Worm (Caenorhabditis elegans) whole organism, L3 larva: ENCODE measurements around the gene che-2.

Experiments used
- ZK546.5 ChIP-seq: sonication (generic microtip); optimal IDR thresholded peaks from 2 replicates; lab custom pipeline; 2017; ENCODE audit warnings: missing biosample characterization, missing genetic modification characterization
- aly-2 ChIP-seq: fragments of 150-350 bp; optimal IDR thresholded peaks from 2 replicates; lab custom pipeline; 2014; ENCODE audit warnings: missing biosample characterization, missing genetic modification characterization
- ama-1 ChIP-seq: fragments of 150-350 bp; optimal IDR thresholded peaks from 2 replicates; lab custom pipeline; 2018
- ceh-16 ChIP-seq: sonication (generic microtip); optimal IDR thresholded peaks from 2 replicates; lab custom pipeline; 2017; ENCODE audit warnings: missing biosample characterization, missing genetic modification characterization
- ceh-28 ChIP-seq: fragments of 150-350 bp; optimal IDR thresholded peaks from 2 replicates; lab custom pipeline; 2014; ENCODE audit warnings: missing biosample characterization, missing genetic modification reagents, missing genetic modification characterization
- ceh-82 ChIP-seq: fragments of 150-350 bp; optimal IDR thresholded peaks from 2 replicates; lab custom pipeline; 2014; ENCODE audit warnings: missing biosample characterization, missing genetic modification characterization
- ceh-9 ChIP-seq: sonication (generic microtip); optimal IDR thresholded peaks from 2 replicates; lab custom pipeline; 2018; ENCODE audit warnings: missing biosample characterization, missing genetic modification characterization
- daf-12 ChIP-seq: fragments of 150-350 bp; optimal IDR thresholded peaks from 2 replicates; lab custom pipeline; 2014; ENCODE audit warnings: missing biosample characterization, missing genetic modification reagents, missing genetic modification characterization
- egl-5 ChIP-seq: fragments of 150-350 bp; optimal IDR thresholded peaks from 2 replicates; lab custom pipeline; 2017; ENCODE audit warnings: missing biosample characterization, missing genetic modification reagents, missing genetic modification characterization, inconsistent platforms
- elt-1 ChIP-seq: fragments of 150-350 bp; optimal IDR thresholded peaks from 2 replicates; lab custom pipeline; 2014; ENCODE audit warnings: missing biosample characterization, missing genetic modification characterization
- elt-2 ChIP-seq: sonication (generic microtip); optimal IDR thresholded peaks from 2 replicates; lab custom pipeline; 2016; ENCODE audit warnings: missing genetic modification reagents, mild to moderate bottlenecking, missing genetic modification characterization, missing compliant biosample characterization
- eor-1 ChIP-seq, 2 experiments: fragments of 150-350 bp; optimal IDR thresholded peaks; 2 replicates each; lab custom pipeline; 2014 to 2018; ENCODE audit warnings: missing biosample characterization in 2 of 2, missing genetic modification characterization in 2 of 2
- fkh-10 ChIP-seq: sonication (generic microtip); optimal IDR thresholded peaks from 2 replicates; lab custom pipeline; 2017; ENCODE audit warnings: missing biosample characterization, missing genetic modification reagents, missing genetic modification characterization
- fkh-2 ChIP-seq: fragments of 150-350 bp; optimal IDR thresholded peaks from 2 replicates; lab custom pipeline; 2014; ENCODE audit warnings: missing biosample characterization, missing genetic modification reagents, missing genetic modification characterization
- fos-1 ChIP-seq: fragments of 150-350 bp; optimal IDR thresholded peaks from 2 replicates; lab custom pipeline; 2014; ENCODE audit warnings: missing biosample characterization, missing genetic modification characterization
- hmg-11 ChIP-seq: sonication (generic microtip); optimal IDR thresholded peaks from 2 replicates; lab custom pipeline; 2016; ENCODE audit warnings: missing genetic modification characterization, missing compliant biosample characterization
- lsy-12 ChIP-seq: sonication (generic microtip); optimal IDR thresholded peaks from 2 replicates; lab custom pipeline; 2016; ENCODE audit warnings: mild to moderate bottlenecking, missing genetic modification characterization, missing compliant biosample characterization
- nfya-1 ChIP-seq: sonication (generic microtip); optimal IDR thresholded peaks from 2 replicates; lab custom pipeline; 2017; ENCODE audit warnings: missing genetic modification characterization, mild to moderate bottlenecking, missing compliant biosample characterization, antibody characterized with exemption, moderate library complexity; ENCODE audit not compliant: insufficient read depth
- nhr-11 ChIP-seq: fragments of 150-350 bp; optimal IDR thresholded peaks from 2 replicates; lab custom pipeline; 2014; ENCODE audit warnings: missing biosample characterization, missing genetic modification characterization
- nhr-12 ChIP-seq: fragments of 150-350 bp; optimal IDR thresholded peaks from 2 replicates; lab custom pipeline; 2014; ENCODE audit warnings: missing biosample characterization, missing genetic modification characterization
- nhr-23 ChIP-seq: fragments of 150-350 bp; optimal IDR thresholded peaks from 2 replicates; lab custom pipeline; 2014; ENCODE audit warnings: missing biosample characterization, missing genetic modification reagents, missing genetic modification characterization
- nhr-237 ChIP-seq: fragments of 150-350 bp; optimal IDR thresholded peaks from 2 replicates; lab custom pipeline; 2014; ENCODE audit warnings: missing biosample characterization, missing genetic modification characterization
- nhr-25 ChIP-seq: sonication (generic microtip); optimal IDR thresholded peaks from 2 replicates; lab custom pipeline; 2017; ENCODE audit warnings: missing biosample characterization, missing genetic modification characterization
- nhr-28 ChIP-seq: fragments of 150-350 bp; optimal IDR thresholded peaks from 2 replicates; lab custom pipeline; 2014; ENCODE audit warnings: missing biosample characterization, missing genetic modification characterization
- nhr-67 ChIP-seq: fragments of 150-350 bp; optimal IDR thresholded peaks from 2 replicates; lab custom pipeline; 2014; ENCODE audit warnings: missing biosample characterization, missing genetic modification characterization
- nhr-76 ChIP-seq: fragments of 150-350 bp; sonication (generic microtip); optimal IDR thresholded peaks from 5 replicates; lab custom pipeline; 2014; ENCODE audit warnings: missing biosample characterization, missing genetic modification characterization
- nhr-77 ChIP-seq: fragments of 150-350 bp; optimal IDR thresholded peaks from 2 replicates; lab custom pipeline; 2014; ENCODE audit warnings: missing biosample characterization, missing genetic modification characterization
- pha-4 ChIP-seq: fragments of 150-350 bp; optimal IDR thresholded peaks from 2 replicates; lab custom pipeline; 2014; ENCODE audit warnings: missing biosample characterization, missing genetic modification reagents, missing genetic modification characterization
- pqm-1 ChIP-seq: fragments of 150-350 bp; optimal IDR thresholded peaks from 2 replicates; lab custom pipeline; 2017; ENCODE audit warnings: missing biosample characterization, missing genetic modification characterization, inconsistent platforms
- sea-2 ChIP-seq: fragments of 150-350 bp; sonication (generic microtip); optimal IDR thresholded peaks from 4 replicates; lab custom pipeline; 2014; ENCODE audit warnings: missing biosample characterization, missing genetic modification reagents, missing genetic modification characterization
- skn-1 ChIP-seq: fragments of 150-350 bp; optimal IDR thresholded peaks from 2 replicates; lab custom pipeline; 2014; ENCODE audit warnings: missing biosample characterization, missing genetic modification characterization
- tbx-2 ChIP-seq: sonication (generic microtip); optimal IDR thresholded peaks from 2 replicates; lab custom pipeline; 2016; ENCODE audit warnings: mild to moderate bottlenecking, missing genetic modification characterization, missing compliant biosample characterization
- unc-62 ChIP-seq: fragments of 150-350 bp; sonication (generic microtip); optimal IDR thresholded peaks from 4 replicates; lab custom pipeline; 2014; ENCODE audit warnings: missing biosample characterization, missing genetic modification reagents, missing genetic modification characterization
- zag-1 ChIP-seq: fragments of 150-350 bp; optimal IDR thresholded peaks from 2 replicates; lab custom pipeline; 2014; ENCODE audit warnings: missing biosample characterization, missing genetic modification characterization
- ztf-11 ChIP-seq: fragments of 150-350 bp; optimal IDR thresholded peaks from 2 replicates; lab custom pipeline; 2014; ENCODE audit warnings: missing biosample characterization, missing genetic modification characterization
- ztf-4 ChIP-seq: fragments of 150-350 bp; optimal IDR thresholded peaks from 2 replicates; lab custom pipeline; 2014; ENCODE audit warnings: missing biosample characterization, missing genetic modification characterization

The che-2 gene

DNA sequence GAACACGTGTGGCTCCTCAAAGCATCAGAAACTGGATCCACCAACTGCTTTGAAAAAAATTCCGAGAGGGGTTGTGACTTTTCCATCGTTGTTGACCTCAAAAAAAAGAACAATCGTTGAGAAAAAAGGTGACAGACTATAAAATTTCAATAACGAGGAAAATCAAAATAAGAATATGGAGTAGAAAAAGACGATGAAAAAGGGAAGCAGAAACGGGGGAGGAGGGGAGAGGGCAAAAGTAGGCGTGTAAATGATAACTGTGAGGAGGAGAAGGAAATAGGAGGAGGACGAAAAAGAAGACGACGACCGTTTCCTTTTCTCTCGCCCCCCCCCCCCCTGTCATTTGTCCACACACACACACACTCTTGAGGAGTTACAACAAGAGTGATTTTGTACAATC is 25.6 kb downstream of the che-2 start, which contains the start of gene B0310.2:
B0310.2 (minus strand) TSS at position 101 of the 400 bp plus-strand sequence.
- TF ChIP-seq nhr-237 (tag; lab: Kevin White, UChicago) (no peak), nhr-67 (no peak), ceh-9 (tag; lab: Kevin White, UChicago) (no peak), ztf-11 (tag; lab: Kevin White, UChicago) (no peak), fos-1 (tag; lab: Kevin White, UChicago) (no peak), ZK546.5 (tag; lab: Kevin White, UChicago) (no peak), nhr-23 (tag; lab: Kevin White, UChicago) (no peak), nhr-77 (no peak), ceh-16 (tag; lab: Kevin White, UChicago) (no peak), aly-2 (no peak), nhr-12 (tag; lab: Kevin White, UChicago) (no peak), skn-1 (no peak), hmg-11 (tag; lab: Kevin White, UChicago) (no peak)

DNA sequence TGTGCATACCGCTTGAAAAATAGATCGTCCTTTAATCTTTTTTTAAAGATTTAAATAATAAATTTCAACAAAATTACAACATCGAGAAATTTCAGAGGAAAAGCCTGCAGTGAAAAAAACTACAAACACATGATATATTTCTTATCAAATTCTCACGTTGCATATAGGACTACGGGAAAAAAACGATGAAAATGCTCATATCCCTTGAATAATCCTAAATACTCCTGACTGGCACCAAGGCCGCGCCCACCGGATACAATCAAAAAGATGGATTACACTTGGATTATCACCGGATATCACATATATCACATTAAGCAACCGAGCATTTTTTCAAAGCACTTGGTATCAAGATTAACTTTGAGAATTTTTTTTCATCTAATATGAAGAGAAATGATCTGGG is 32.8 kb downstream of the che-2 start:
- TF ChIP-seq nhr-77 (no peak), elt-1 (tag; lab: Kevin White, UChicago) (no peak), ceh-16 (tag; lab: Kevin White, UChicago) (no peak), ceh-28 (tag; lab: Kevin White, UChicago) (no peak), daf-12 (no peak), egl-5 (tag; lab: Kevin White, UChicago) (no peak), sea-2 (no peak), skn-1 (no peak), unc-62 (GFP tag; lab: Kevin White, UChicago) (no peak), hmg-11 (tag; lab: Kevin White, UChicago) (no peak), nhr-11 (tag; lab: Kevin White, UChicago) (no peak), nhr-67 (no peak), nfya-1 (tag; lab: Kevin White, UChicago) (no peak), fkh-2 (no peak), nhr-25 (tag; lab: Kevin White, UChicago) (no peak), ztf-4 (tag; lab: Kevin White, UChicago) (no peak), pqm-1 (no peak)

DNA sequence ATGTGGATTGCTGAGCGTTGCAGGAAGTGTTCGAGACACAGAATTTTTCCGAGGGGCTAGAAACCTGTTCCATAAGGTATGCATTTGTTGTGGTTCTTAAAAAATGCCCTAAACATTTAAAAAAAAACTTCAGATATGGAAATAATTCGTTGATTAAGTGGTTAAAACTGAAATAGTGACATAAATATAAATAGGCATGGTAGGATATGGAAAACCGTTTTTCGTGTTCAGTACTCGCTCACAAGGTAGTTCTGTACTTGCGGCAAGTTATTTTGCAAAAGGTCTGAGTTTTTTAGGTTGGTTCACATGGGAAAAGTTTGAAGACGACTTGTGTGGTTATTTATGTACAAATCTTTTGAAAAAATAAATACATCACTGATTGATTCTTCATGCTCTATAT is 39.6 kb downstream of the che-2 start, which contains the start of gene B0310.3:
B0310.3 (minus strand) TSS at position 101 of the 400 bp plus-strand sequence.
- TF ChIP-seq ZK546.5 (tag; lab: Kevin White, UChicago) (no peak), nhr-76 (tag; lab: Kevin White, UChicago) (no peak), tbx-2 (tag; lab: Kevin White, UChicago) (no peak)
- TF ChIP-seq, all 47 proteins: peak for 0

DNA sequence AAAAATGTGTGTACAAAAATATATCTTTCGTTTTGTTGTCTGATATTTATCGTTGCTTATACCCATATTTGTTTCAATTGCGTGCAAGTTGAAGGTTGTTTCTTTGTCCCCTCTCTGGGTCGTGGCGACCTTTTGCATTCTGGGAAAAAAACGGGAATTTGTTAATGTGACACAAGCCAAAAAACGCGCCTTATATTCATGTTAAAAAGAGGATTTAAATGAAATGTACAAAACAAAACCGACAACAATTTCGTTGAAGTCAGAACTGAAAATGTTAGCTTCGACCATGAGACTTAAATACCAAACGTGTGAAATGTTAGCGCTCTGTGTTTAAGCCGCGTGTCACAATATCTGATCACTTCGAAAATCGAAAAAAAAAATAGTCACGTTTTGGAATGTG is 43.2 kb downstream of the che-2 start:
- TF ChIP-seq zag-1 (no peak), ZK546.5 (tag; lab: Kevin White, UChicago) (no peak), skn-1 (no peak), ztf-4 (tag; lab: Kevin White, UChicago) (no peak), sea-2 (no peak), daf-12 (no peak), egl-5 (tag; lab: Kevin White, UChicago) (no peak), nhr-76 (tag; lab: Kevin White, UChicago) (no peak), nhr-28 (no peak), nhr-12 (tag; lab: Kevin White, UChicago) (no peak), aly-2 (no peak), elt-1 (tag; lab: Kevin White, UChicago) (no peak), fkh-10 (GFP tag; lab: Kevin White, UChicago) (no peak), fkh-2 (no peak), nfya-1 (tag; lab: Kevin White, UChicago) (no peak), unc-62 (GFP tag; lab: Kevin White, UChicago) (no peak), lsy-12 (no peak)

DNA sequence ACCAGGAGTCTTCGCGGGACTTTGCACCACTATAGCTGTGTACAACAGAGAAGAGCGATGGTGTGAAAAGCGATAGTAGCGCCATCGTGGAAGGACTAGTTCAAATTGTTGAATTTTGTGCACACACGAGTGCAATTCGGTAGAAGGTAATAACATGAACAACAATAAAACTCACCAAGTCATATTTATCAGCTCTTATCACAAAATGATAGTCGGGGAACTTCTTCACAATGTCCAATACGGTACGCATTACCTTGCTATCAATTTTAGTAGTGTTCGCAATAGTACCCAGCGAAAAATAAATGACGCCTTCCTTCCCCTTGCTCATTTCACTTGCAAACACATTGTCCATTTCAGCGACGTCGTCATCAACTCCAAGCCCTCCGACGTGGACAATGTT is 46.4 kb downstream of the che-2 start:
- TF ChIP-seq unc-62 (GFP tag; lab: Kevin White, UChicago): no peak
- no peak for TF ChIP-seq ceh-82 (tag; lab: Kevin White, UChicago)
- TF ChIP-seq hmg-11 (tag; lab: Kevin White, UChicago): no peak
- TF ChIP-seq nhr-237 (tag; lab: Kevin White, UChicago): no peak
- peak; percentile 67 for TF ChIP-seq elt-2 (tag; lab: Kevin White, UChicago)
- TF ChIP-seq aly-2: no peak
- TF ChIP-seq ZK546.5 (tag; lab: Kevin White, UChicago): no peak
- no peak for TF ChIP-seq nfya-1 (tag; lab: Kevin White, UChicago)
- no peak for TF ChIP-seq ama-1 (lab: Kevin White, UChicago)
- TF ChIP-seq eor-1 (tag; optimal IDR thresholded peaks at IDR 0.05; lab: Kevin White, UChicago): no peak
- peak; percentile 25 for TF ChIP-seq pqm-1
- no peak for TF ChIP-seq pha-4 (tag; lab: Kevin White, UChicago)
